Fruit fly (Drosophila melanogaster) whole organism, wandering third instar larva: ENCODE measurements around the gene CG15625.
A peak's percentile ranks its signal among the peaks of the same experiment; 100 is the strongest.

Source experiments
- Abd-B ChIP-seq: fragments of >200 bp; optimal IDR thresholded peaks from 2 replicates; lab custom pipeline; 2017; ENCODE audit warnings: missing biosample characterization, missing genetic modification characterization
- CG32264 ChIP-seq: fragments of 200-800 bp; sonication (Bioruptor generic); optimal IDR thresholded peaks from 2 replicates; lab custom pipeline; 2016; ENCODE audit warnings: missing biosample characterization, missing genetic modification characterization
- CG9705 ChIP-seq: fragments of 200-800 bp; sonication (Bioruptor generic); optimal IDR thresholded peaks from 2 replicates; lab custom pipeline; 2018; ENCODE audit warnings: missing biosample characterization, mild to moderate bottlenecking, missing genetic modification characterization
- CrebA ChIP-seq: fragments of 200-800 bp; sonication (Bioruptor generic); optimal IDR thresholded peaks from 2 replicates; lab custom pipeline; 2016; ENCODE audit warnings: missing biosample characterization, mild to moderate bottlenecking, missing genetic modification characterization, borderline replicate concordance
- Dfd ChIP-seq: fragments of >200 bp; optimal IDR thresholded peaks from 2 replicates; lab custom pipeline; 2017; ENCODE audit warnings: missing biosample characterization, missing genetic modification characterization
- Dif ChIP-seq: fragments of 200-275, 200-300 bp; sonication (Bioruptor generic); optimal IDR thresholded peaks from 2 replicates; lab custom pipeline; 2018; ENCODE audit warnings: missing biosample characterization, missing genetic modification characterization; ENCODE audit not compliant: partially characterized antibody
- GATAd ChIP-seq: sonication (Bioruptor generic); optimal IDR thresholded peaks from 2 replicates; lab custom pipeline; 2016; ENCODE audit warnings: missing biosample characterization, missing genetic modification characterization
- HLH106 ChIP-seq: fragments of 200-800 bp; optimal IDR thresholded peaks from 3 replicates; lab custom pipeline; 2019; ENCODE audit warnings: missing biosample characterization, mild to moderate bottlenecking, missing genetic modification characterization, moderate library complexity
- Hnf4 ChIP-seq: fragments of 200-800 bp; sonication (Bioruptor generic); optimal IDR thresholded peaks from 2 replicates; lab custom pipeline; 2016; ENCODE audit warnings: missing biosample characterization, mild to moderate bottlenecking, missing genetic modification characterization
- Hr78 ChIP-seq: fragments of >200 bp; optimal IDR thresholded peaks from 2 replicates; lab custom pipeline; 2017; ENCODE audit warnings: missing biosample characterization, missing genetic modification characterization
- Hr83 ChIP-seq: fragments of 200-300 bp; sonication (Bioruptor generic); optimal IDR thresholded peaks from 2 replicates; lab custom pipeline; 2016; ENCODE audit warnings: missing biosample characterization, mild to moderate bottlenecking, missing genetic modification characterization, moderate library complexity; ENCODE audit not compliant: poor library complexity, severe bottlenecking
- Jra ChIP-seq: sonication (Bioruptor generic); optimal IDR thresholded peaks from 2 replicates; lab custom pipeline; 2016; ENCODE audit warnings: missing biosample characterization, missing genetic modification characterization
- Mio ChIP-seq: sonication (Bioruptor generic); optimal IDR thresholded peaks from 2 replicates; lab custom pipeline; 2016; ENCODE audit warnings: missing biosample characterization, missing genetic modification characterization
- Myc ChIP-seq: fragments of >200 bp; optimal IDR thresholded peaks from 2 replicates; lab custom pipeline; 2017
- N ChIP-seq: fragments of >200 bp; optimal IDR thresholded peaks from 2 replicates; lab custom pipeline; 2018; ENCODE audit warnings: missing biosample characterization, missing external identifiers, missing genetic modification characterization
- OdsH ChIP-seq: fragments of 200-800 bp; sonication (Bioruptor generic); optimal IDR thresholded peaks from 2 replicates; lab custom pipeline; 2016; ENCODE audit warnings: missing biosample characterization, mild to moderate bottlenecking, missing genetic modification characterization
- Rel ChIP-seq, 2 experiments: fragments of 200-800 bp; sonication (Bioruptor generic) in 1 of 2; optimal IDR thresholded peaks; 2 replicates in 1 of 2; 3 replicates in 1 of 2; lab custom pipeline; 2016 to 2019; ENCODE audit warnings: mild to moderate bottlenecking in 2 of 2, missing biosample characterization in 2 of 2, missing genetic modification characterization in 2 of 2, moderate library complexity in 1 of 2
- Sp1 ChIP-seq: fragments of 200-800 bp; sonication (Bioruptor generic); optimal IDR thresholded peaks from 3 replicates; lab custom pipeline; 2019; ENCODE audit warnings: missing biosample characterization, mild to moderate bottlenecking, missing genetic modification characterization, moderate library complexity
- Vsx2 ChIP-seq: fragments of 200-300, 225-300 bp; sonication (Bioruptor generic); optimal IDR thresholded peaks from 2 replicates; lab custom pipeline; 2018; ENCODE audit warnings: missing biosample characterization, missing genetic modification characterization; ENCODE audit not compliant: partially characterized antibody
- br ChIP-seq: fragments of 200-800 bp; sonication (Bioruptor generic); optimal IDR thresholded peaks from 2 replicates; lab custom pipeline; 2016; ENCODE audit warnings: missing biosample characterization, missing genetic modification characterization
- brk ChIP-seq: fragments of 200-800 bp; sonication (Bioruptor generic); optimal IDR thresholded peaks from 2 replicates; lab custom pipeline; 2016; ENCODE audit warnings: missing biosample characterization, mild to moderate bottlenecking, missing genetic modification characterization
- dl ChIP-seq, 2 experiments: fragments of 175-275, 200-275 bp in 1 of 2; fragments of 200-275 bp in 1 of 2; sonication (Bioruptor generic); optimal IDR thresholded peaks; lab custom pipeline; 2018; ENCODE audit warnings: mild to moderate bottlenecking in 2 of 2, missing biosample characterization in 2 of 2, missing genetic modification characterization in 2 of 2, moderate library complexity in 2 of 2; ENCODE audit not compliant: partially characterized antibody in 2 of 2, insufficient read depth in 1 of 2
- dmrt93B ChIP-seq: fragments of 200-800 bp; sonication (Bioruptor generic); optimal IDR thresholded peaks from 2 replicates; lab custom pipeline; 2018; ENCODE audit warnings: missing biosample characterization, mild to moderate bottlenecking, missing genetic modification characterization
- dsf ChIP-seq: sonication (Bioruptor generic); optimal IDR thresholded peaks from 2 replicates; lab custom pipeline; 2016; ENCODE audit warnings: missing biosample characterization, missing genetic modification characterization, borderline replicate concordance
- ey ChIP-seq: fragments of 200-800 bp; sonication (Bioruptor generic); optimal IDR thresholded peaks from 2 replicates; lab custom pipeline; 2016; ENCODE audit warnings: missing biosample characterization, missing genetic modification characterization
- foxo ChIP-seq, 2 experiments: fragments of 200-800 bp; sonication (Bioruptor generic); optimal IDR thresholded peaks; 2 replicates in 1 of 2; 3 replicates in 1 of 2; lab custom pipeline; 2016 to 2017; ENCODE audit warnings: missing biosample characterization in 2 of 2, missing genetic modification characterization in 2 of 2
- fru ChIP-seq: fragments of 200-800 bp; sonication (Bioruptor generic); optimal IDR thresholded peaks from 3 replicates; lab custom pipeline; 2016; ENCODE audit warnings: missing biosample characterization, mild to moderate bottlenecking, missing genetic modification characterization
- h ChIP-seq: fragments of 200-800 bp; sonication (Bioruptor generic); optimal IDR thresholded peaks from 3 replicates; lab custom pipeline; 2016; ENCODE audit warnings: missing biosample characterization, mild to moderate bottlenecking, missing genetic modification characterization
- jim ChIP-seq: fragments of 175-275, 200-325 bp; sonication (Bioruptor generic); optimal IDR thresholded peaks from 2 replicates; lab custom pipeline; 2016; ENCODE audit warnings: missing biosample characterization, mild to moderate bottlenecking, missing genetic modification characterization
- lola ChIP-seq: fragments of >200 bp; optimal IDR thresholded peaks from 2 replicates; lab custom pipeline; 2017; ENCODE audit warnings: missing biosample characterization, missing genetic modification characterization
- pan ChIP-seq: fragments of >200 bp; optimal IDR thresholded peaks from 2 replicates; lab custom pipeline; 2017
- psq ChIP-seq: fragments of 200-800 bp; sonication (Bioruptor generic); optimal IDR thresholded peaks from 3 replicates; lab custom pipeline; 2017; ENCODE audit warnings: missing biosample characterization, mild to moderate bottlenecking, missing genetic modification characterization, moderate library complexity
- rgr ChIP-seq: fragments of 200-800 bp; sonication (Bioruptor generic); optimal IDR thresholded peaks from 3 replicates; lab custom pipeline; 2016; ENCODE audit warnings: missing biosample characterization, mild to moderate bottlenecking, missing genetic modification characterization
- sage ChIP-seq: fragments of 200-800 bp; sonication (Bioruptor generic); optimal IDR thresholded peaks from 2 replicates; lab custom pipeline; 2016; ENCODE audit warnings: missing biosample characterization, mild to moderate bottlenecking, missing genetic modification characterization
- sv ChIP-seq: fragments of 200-800 bp; sonication (Bioruptor generic); optimal IDR thresholded peaks from 3 replicates; lab custom pipeline; 2016; ENCODE audit warnings: missing biosample characterization, missing genetic modification characterization
- tai ChIP-seq: sonication (Bioruptor generic); optimal IDR thresholded peaks from 2 replicates; lab custom pipeline; 2016; ENCODE audit warnings: missing biosample characterization, missing genetic modification characterization
- usp ChIP-seq: fragments of >200 bp; optimal IDR thresholded peaks from 2 replicates; lab custom pipeline; 2017; ENCODE audit warnings: missing biosample characterization, missing genetic modification characterization
- woc ChIP-seq: sonication (Bioruptor generic); optimal IDR thresholded peaks from 2 replicates; lab custom pipeline; 2016; ENCODE audit warnings: missing biosample characterization, mild to moderate bottlenecking, missing genetic modification characterization

The CG15625 gene

DNA sequence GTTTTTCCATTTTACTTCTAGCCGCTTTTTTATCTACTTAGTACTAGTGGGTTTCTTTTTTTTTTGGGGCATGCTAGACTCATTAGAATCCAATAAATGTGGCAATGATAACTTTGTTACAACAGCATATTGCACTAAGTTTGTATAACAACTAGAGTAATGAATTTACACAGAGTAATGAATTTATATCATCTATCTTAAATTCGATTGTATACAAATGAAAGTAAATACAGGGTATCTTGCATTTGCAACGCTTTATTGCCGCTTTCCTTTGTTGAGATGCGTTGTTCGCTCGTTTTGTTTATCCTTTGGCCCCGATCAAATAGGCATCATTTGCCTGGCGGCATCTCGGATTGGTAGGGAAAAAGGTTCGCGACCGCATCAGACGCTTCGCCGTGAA lies 35.0 kb upstream of the CG15625 start:
- TF ChIP-seq dsf (GFP tag; lab: Kevin White, UChicago), result no peak
- no peak for TF ChIP-seq Abd-B

- no peak for TF ChIP-seq dsf (GFP tag; lab: Kevin White, UChicago)
- TF ChIP-seq Mio (GFP tag; lab: Kevin White, UChicago), result no peak
- no peak for TF ChIP-seq lola (GFP tag; lab: Kevin White, UChicago)
- peak in 1 of 2 experiments; percentile 39 for TF ChIP-seq foxo (GFP tag; optimal IDR thresholded peaks at IDR 0.05; lab: Kevin White, UChicago)
- peak; percentile 13 for TF ChIP-seq sv
- peak; percentile 3 for TF ChIP-seq rgr
- no peak for TF ChIP-seq dmrt93B
- TF ChIP-seq Hr83 (GFP tag; lab: Kevin White, UChicago), result no peak
- no peak for TF ChIP-seq brk
- no peak for TF ChIP-seq Jra (GFP tag; lab: Kevin White, UChicago)
- TF ChIP-seq ey (GFP tag; lab: Kevin White, UChicago), result no peak
- no peak for TF ChIP-seq Hnf4 (GFP tag; lab: Kevin White, UChicago)
- TF ChIP-seq dl (GFP tag; optimal IDR thresholded peaks at IDR 0.05; lab: Kevin White, UChicago; ENCODE audit: insufficient read depth in 1 of 2, partially characterized antibody in 2 of 2), result no peak
- TF ChIP-seq CG9705, result no peak
- TF ChIP-seq sage (GFP tag; lab: Kevin White, UChicago), result no peak
- no peak for TF ChIP-seq usp (GFP tag; lab: Kevin White, UChicago)
- no peak for TF ChIP-seq Dif (GFP tag; lab: Kevin White, UChicago)
- TF ChIP-seq OdsH, result peak; percentile 16
- no peak for TF ChIP-seq pan
- no peak for TF ChIP-seq N (GFP tag; lab: Kevin White, UChicago)
- peak; percentile 8 for TF ChIP-seq HLH106 (tag; lab: Kevin White, UChicago)
- no peak for TF ChIP-seq Abd-B
- no peak for TF ChIP-seq h (GFP tag; lab: Kevin White, UChicago)
- no peak for TF ChIP-seq CG32264 (GFP tag; lab: Kevin White, UChicago)
- TF ChIP-seq Myc (lab: Kevin White, UChicago), result no peak
- TF ChIP-seq jim (GFP tag; lab: Kevin White, UChicago), result no peak
- TF ChIP-seq tai (GFP tag; lab: Kevin White, UChicago), result no peak
- no peak for TF ChIP-seq CrebA (GFP tag; lab: Kevin White, UChicago)
- no peak for TF ChIP-seq Rel (GFP tag; optimal IDR thresholded peaks at IDR 0.05; lab: Kevin White, UChicago)
- no peak for TF ChIP-seq Rel (tag; optimal IDR thresholded peaks at IDR 0.05; lab: Kevin White, UChicago)
- TF ChIP-seq GATAd, result no peak
- TF ChIP-seq Dfd (GFP tag; lab: Kevin White, UChicago), result no peak
- TF ChIP-seq Sp1, result no peak
- TF ChIP-seq fru (GFP tag; lab: Kevin White, UChicago), result no peak
- TF ChIP-seq Vsx2 (GFP tag; lab: Kevin White, UChicago), result no peak
- no peak for TF ChIP-seq psq
- TF ChIP-seq br (GFP tag; lab: Kevin White, UChicago), result no peak
- no peak for TF ChIP-seq woc (GFP tag; lab: Kevin White, UChicago)
- no peak for TF ChIP-seq Hr78 (GFP tag; lab: Kevin White, UChicago)
Observed at dm6 chr2L:4856118-4856517, 33.7 kb upstream of the CG15625 start.

- TF ChIP-seq Rel (GFP tag; optimal IDR thresholded peaks at IDR 0.05; lab: Kevin White, UChicago) (no peak), Rel (tag; optimal IDR thresholded peaks at IDR 0.05; lab: Kevin White, UChicago) (no peak), sv (no peak), HLH106 (tag; lab: Kevin White, UChicago) (peak; percentile 18), h (GFP tag; lab: Kevin White, UChicago) (no peak), br (GFP tag; lab: Kevin White, UChicago) (no peak), pan (no peak), Mio (GFP tag; lab: Kevin White, UChicago) (no peak), foxo (GFP tag; optimal IDR thresholded peaks at IDR 0.05; lab: Kevin White, UChicago) (peak in 1 of 2 experiments; percentile 10), Dfd (GFP tag; lab: Kevin White, UChicago) (no peak), CG32264 (GFP tag; lab: Kevin White, UChicago) (no peak), lola (GFP tag; lab: Kevin White, UChicago) (no peak)
Observed at dm6 chr2L:4861503-4861902, 28.3 kb upstream of the CG15625 start.
